Fruit fly (Drosophila melanogaster) Kc167 (cell line): ENCODE results near the gene Tap42.

Experiments used
- Myc ChIP-seq: fragments of >200 bp; optimal IDR thresholded peaks from 2 replicates; lab custom pipeline; 2017; ENCODE audit warnings: missing external identifiers
- Sin3A ChIP-seq: fragments of >200 bp; optimal IDR thresholded peaks from 2 replicates; lab custom pipeline; 2018; ENCODE audit warnings: missing external identifiers
- h ChIP-seq: fragments of >200 bp; optimal IDR thresholded peaks from 3 replicates; lab custom pipeline; 2018; ENCODE audit warnings: missing external identifiers
- insv ChIP-seq: fragments of >200 bp; optimal IDR thresholded peaks from 3 replicates; lab custom pipeline; 2018; ENCODE audit warnings: missing external identifiers
- psq ChIP-seq: fragments of >200 bp; optimal IDR thresholded peaks from 2 replicates; lab custom pipeline; 2017; ENCODE audit warnings: missing external identifiers
- ttk ChIP-seq: sonication (Bioruptor generic); optimal IDR thresholded peaks from 2 replicates; lab custom pipeline; 2017; ENCODE audit warnings: missing external identifiers

Gene Tap42

dm6 chr2L:13399565-13399964 lies 32.1 kb downstream of the Tap42 start:
- no peak for TF ChIP-seq h (lab: Kevin White, UChicago)
- TF ChIP-seq Myc (lab: Kevin White, UChicago), result no peak

- TF ChIP-seq ttk (lab: Kevin White, UChicago) (no peak), Sin3A (lab: Kevin White, UChicago) (no peak), Myc (lab: Kevin White, UChicago) (no peak), psq (no peak), insv (lab: Kevin White, UChicago) (no peak), h (lab: Kevin White, UChicago) (no peak)
Measured at dm6 chr2L:13411566-13411965, 44.1 kb downstream of the Tap42 start, which contains the start of gene Vm34Ca. Gene Vm34Ca, minus strand, starts transcription at chr2L:13411631.

dm6 chr2L:13412219-13412618 lies 44.8 kb downstream of the Tap42 start, which contains the start of gene Flad2:
Gene Flad2, plus strand, starts transcription at chr2L:13412519.
- TF ChIP-seq ttk (lab: Kevin White, UChicago) (no peak), h (lab: Kevin White, UChicago) (no peak), Myc (lab: Kevin White, UChicago) (no peak), psq (no peak), Sin3A (lab: Kevin White, UChicago) (no peak), insv (lab: Kevin White, UChicago) (no peak)

- TF ChIP-seq ttk (lab: Kevin White, UChicago), result no peak
- no peak for TF ChIP-seq insv (lab: Kevin White, UChicago)
- TF ChIP-seq h (lab: Kevin White, UChicago), result no peak
- TF ChIP-seq Myc (lab: Kevin White, UChicago), result no peak
- TF ChIP-seq Sin3A (lab: Kevin White, UChicago), result no peak
- TF ChIP-seq psq, result no peak
Measured at dm6 chr2L:13414525-13415481, 47.4 kb downstream of the Tap42 start, which contains the start of the genes CG16956, CG42784 and CG43850. Gene CG16956, minus strand, starts transcription at chr2L:13414575. Gene CG42784, plus strand, starts transcription at chr2L:13415431. Gene CG43850, plus strand, starts transcription at chr2L:13415431.
